Worm (Caenorhabditis elegans) whole organism, L4 larva: Measurements from ENCODE around the gene fut-3.

Experiments used
- D1046.2 ChIP-seq: fragments of 200-800 bp; sonication (Bioruptor generic); IDR thresholded peaks from 2 replicates; pipeline ENCODE4 v1.3.6; 2022; ENCODE audit warnings: missing genetic modification characterization, missing compliant biosample characterization
- F10B5.3 ChIP-seq: sonication (generic microtip); optimal IDR thresholded peaks from 2 replicates; lab custom pipeline; 2016; ENCODE audit warnings: mild to moderate bottlenecking, missing genetic modification characterization, missing compliant biosample characterization
- F26F4.8 ChIP-seq: fragments of 200-800 bp; sonication (Bioruptor generic); conservative IDR thresholded peaks from 2 replicates; pipeline ENCODE4 v1.3.6; 2022; ENCODE audit warnings: missing genetic modification characterization, missing compliant biosample characterization
- F49E8.2 ChIP-seq: sonication (generic microtip); optimal IDR thresholded peaks from 2 replicates; lab custom pipeline; 2016; ENCODE audit warnings: missing compliant biosample characterization, mild to moderate bottlenecking, missing genetic modification characterization, borderline replicate concordance
- R02D3.7 ChIP-seq: fragments of 150-350 bp; sonication (generic microtip); optimal IDR thresholded peaks from 3 replicates; lab custom pipeline; 2014; ENCODE audit warnings: missing biosample characterization, missing genetic modification characterization
- aha-1 ChIP-seq: fragments of 150-350 bp; peaks from one replicate; lab custom pipeline; 2014; ENCODE audit warnings: missing biosample characterization, missing genetic modification characterization
- ama-1 ChIP-seq: fragments of 150-350 bp; optimal IDR thresholded peaks from 2 replicates; lab custom pipeline; 2014; ENCODE audit warnings: inconsistent platforms, mixed read lengths
- arid-1 ChIP-seq: fragments of 200-800 bp; sonication (Bioruptor generic); conservative IDR thresholded peaks from 2 replicates; pipeline ENCODE4 v1.3.6; 2022; ENCODE audit warnings: missing genetic modification reagents, missing genetic modification characterization, missing compliant biosample characterization
- attf-4 ChIP-seq: sonication (generic microtip); optimal IDR thresholded peaks from 3 replicates; lab custom pipeline; 2017; ENCODE audit warnings: missing biosample characterization, missing genetic modification characterization
- ceh-82 ChIP-seq: sonication (generic microtip); optimal IDR thresholded peaks from 2 replicates; lab custom pipeline; 2017; ENCODE audit warnings: missing biosample characterization, missing genetic modification characterization
- ctbp-1 ChIP-seq: fragments of 200-800 bp; sonication (Bioruptor generic); IDR thresholded peaks from 2 replicates; pipeline ENCODE4 v1.3.6; 2022; ENCODE audit warnings: missing genetic modification reagents, missing genetic modification characterization, missing compliant biosample characterization
- daf-19 ChIP-seq: fragments of 200-800 bp; sonication (Bioruptor generic); conservative IDR thresholded peaks from 2 replicates; pipeline ENCODE4 v1.3.6; 2022; ENCODE audit warnings: missing genetic modification characterization, missing compliant biosample characterization
- dmd-6 ChIP-seq: fragments of 200-800 bp; sonication (Bioruptor generic); IDR thresholded peaks from 2 replicates; pipeline ENCODE4 v1.3.6; 2022; ENCODE audit warnings: missing genetic modification reagents, missing genetic modification characterization, missing compliant biosample characterization
- dpl-1 ChIP-seq: fragments of 150-350 bp; optimal IDR thresholded peaks from 2 replicates; lab custom pipeline; 2014; ENCODE audit warnings: missing biosample characterization, missing genetic modification reagents, missing genetic modification characterization
- dve-1 ChIP-seq: sonication (generic microtip); optimal IDR thresholded peaks from 2 replicates; lab custom pipeline; 2017; ENCODE audit warnings: antibody characterized with exemption, mild to moderate bottlenecking, missing genetic modification characterization, missing compliant biosample characterization; ENCODE audit not compliant: insufficient read depth
- fkh-10 ChIP-seq: fragments of 150-350 bp; optimal IDR thresholded peaks from 2 replicates; lab custom pipeline; 2014; ENCODE audit warnings: missing biosample characterization, missing genetic modification reagents, missing genetic modification characterization
- fos-1 ChIP-seq: fragments of 150-350 bp; optimal IDR thresholded peaks from 2 replicates; lab custom pipeline; 2014; ENCODE audit warnings: missing biosample characterization, missing genetic modification characterization
- hif-1 ChIP-seq, 2 experiments: sonication (generic microtip); optimal IDR thresholded peaks; 2 replicates each; lab custom pipeline; 2016 to 2017; ENCODE audit warnings: missing compliant biosample characterization in 2 of 2, missing genetic modification characterization in 2 of 2, missing genetic modification reagents in 2 of 2, missing genotype in 2 of 2, mild to moderate bottlenecking in 1 of 2
- hlh-11 ChIP-seq: fragments of 200-800 bp; sonication (Bioruptor generic); optimal IDR thresholded peaks from 2 replicates; lab custom pipeline; 2018; ENCODE audit warnings: mild to moderate bottlenecking, missing genetic modification characterization, missing compliant biosample characterization
- hlh-30 ChIP-seq: sonication (generic microtip); optimal IDR thresholded peaks from 2 replicates; lab custom pipeline; 2017; ENCODE audit warnings: antibody characterized with exemption, mild to moderate bottlenecking, missing genetic modification characterization, missing compliant biosample characterization; ENCODE audit not compliant: insufficient read depth
- hmg-1.1 ChIP-seq: fragments of 200-800 bp; sonication (Bioruptor generic); IDR thresholded peaks from 2 replicates; pipeline ENCODE4 v1.3.6; 2022; ENCODE audit warnings: missing genetic modification reagents, missing genetic modification characterization, missing compliant biosample characterization
- jun-1 ChIP-seq: fragments of 150-350 bp; optimal IDR thresholded peaks from 2 replicates; lab custom pipeline; 2014; ENCODE audit warnings: missing biosample characterization, missing genetic modification reagents, missing genetic modification characterization
- lim-7 ChIP-seq: fragments of 200-800 bp; sonication (Bioruptor generic); IDR thresholded peaks from 2 replicates; pipeline ENCODE4 v1.3.6; 2022; ENCODE audit warnings: missing genetic modification characterization, missing compliant biosample characterization
- lin-15B ChIP-seq: fragments of 150-350 bp; sonication (generic microtip); optimal IDR thresholded peaks from 3 replicates; lab custom pipeline; 2014; ENCODE audit warnings: missing biosample characterization, missing genetic modification characterization
- lin-29 ChIP-seq: fragments of 200-800 bp; sonication (Bioruptor generic); IDR thresholded peaks from 2 replicates; pipeline ENCODE4 v1.3.6; 2022; ENCODE audit warnings: missing genetic modification reagents, missing genetic modification characterization, missing compliant biosample characterization
- lsy-2 ChIP-seq, 2 experiments: fragments of 150-350 bp in 1 of 2; sonication (generic microtip) in 1 of 2; optimal IDR thresholded peaks; 2 replicates each; lab custom pipeline; 2014 to 2017; ENCODE audit warnings: missing biosample characterization in 2 of 2, missing genetic modification characterization in 2 of 2
- madf-9 ChIP-seq: fragments of 200-800 bp; sonication (Bioruptor generic); conservative IDR thresholded peaks from 2 replicates; pipeline ENCODE4 v1.3.6; 2022; ENCODE audit warnings: missing genetic modification reagents, missing genetic modification characterization, missing compliant biosample characterization
- mdl-1 ChIP-seq, 2 experiments: fragments of 150-350 bp in 1 of 2; sonication (generic microtip) in 1 of 2; optimal IDR thresholded peaks; 2 replicates each; lab custom pipeline; 2014 to 2017; ENCODE audit warnings: missing biosample characterization in 2 of 2, missing genetic modification characterization in 2 of 2
- mes-2 ChIP-seq: sonication (generic microtip); optimal IDR thresholded peaks from 2 replicates; lab custom pipeline; 2016; ENCODE audit warnings: missing genotype, mild to moderate bottlenecking, missing genetic modification characterization, missing compliant biosample characterization; ENCODE audit not compliant: poor library complexity, severe bottlenecking
- mxl-3 ChIP-seq: fragments of 200-800 bp; sonication (Bioruptor generic); optimal IDR thresholded peaks from 2 replicates; lab custom pipeline; 2018; ENCODE audit warnings: mild to moderate bottlenecking, missing genetic modification characterization, missing compliant biosample characterization
- nhr-10 ChIP-seq: fragments of 150-350 bp; optimal IDR thresholded peaks from 2 replicates; lab custom pipeline; 2014; ENCODE audit warnings: missing biosample characterization, missing genetic modification characterization
- nhr-102 ChIP-seq: sonication (generic microtip); optimal IDR thresholded peaks from 2 replicates; lab custom pipeline; 2016; ENCODE audit warnings: mild to moderate bottlenecking, missing genetic modification characterization, moderate library complexity, missing compliant biosample characterization
- nhr-11 ChIP-seq: fragments of 150-350 bp; optimal IDR thresholded peaks from 2 replicates; lab custom pipeline; 2014; ENCODE audit warnings: missing biosample characterization, missing genetic modification characterization
- nhr-25 ChIP-seq: sonication (generic microtip); optimal IDR thresholded peaks from 2 replicates; lab custom pipeline; 2017; ENCODE audit warnings: missing genetic modification characterization, mild to moderate bottlenecking, missing compliant biosample characterization, antibody characterized with exemption, moderate library complexity, borderline replicate concordance; ENCODE audit not compliant: insufficient read depth
- nhr-48 ChIP-seq: sonication (generic microtip); optimal IDR thresholded peaks from 2 replicates; lab custom pipeline; 2016; ENCODE audit warnings: mild to moderate bottlenecking, missing genetic modification characterization, missing compliant biosample characterization
- pha-4 ChIP-seq, 2 experiments: fragments of 150-350 bp in 1 of 2; fragments of 200-800 bp in 1 of 2; sonication (Bioruptor generic) in 1 of 2; IDR thresholded peaks in 1 of 2; optimal IDR thresholded peaks in 1 of 2; 2 replicates each; pipeline versions ENCODE4 v1.3.6 to Lab custom; 2014 to 2022; ENCODE audit warnings: missing genetic modification characterization in 2 of 2, missing genetic modification reagents in 2 of 2, missing biosample characterization in 1 of 2, missing compliant biosample characterization in 1 of 2
- saeg-2 ChIP-seq: fragments of 200-800 bp; sonication (Bioruptor generic); IDR thresholded peaks from 2 replicates; pipeline ENCODE4 v1.3.6; 2022; ENCODE audit warnings: missing genetic modification reagents, missing genetic modification characterization, missing compliant biosample characterization
- skn-1 ChIP-seq: fragments of 150-350 bp; optimal IDR thresholded peaks from 2 replicates; lab custom pipeline; 2014; ENCODE audit warnings: missing biosample characterization, missing genetic modification characterization
- snpc-1.2 ChIP-seq: fragments of 200-800 bp; sonication (Bioruptor generic); IDR thresholded peaks from 2 replicates; pipeline ENCODE4 v1.3.6; 2022; ENCODE audit warnings: missing genetic modification reagents, missing genetic modification characterization, missing compliant biosample characterization
- spr-1 ChIP-seq: sonication (generic microtip); optimal IDR thresholded peaks from 2 replicates; lab custom pipeline; 2016; ENCODE audit warnings: mild to moderate bottlenecking, missing genetic modification characterization, missing compliant biosample characterization
- tag-97 ChIP-seq: fragments of 200-800 bp; sonication (Bioruptor generic); IDR thresholded peaks from 2 replicates; pipeline ENCODE4 v1.3.6; 2022; ENCODE audit warnings: missing genetic modification characterization, missing compliant biosample characterization
- unc-62 ChIP-seq, 3 experiments: fragments of 150-350 bp in 1 of 3; sonication (generic microtip); optimal IDR thresholded peaks in 2 of 3; peaks in 1 of 3; 1 replicate in 1 of 3; 2 replicates in 2 of 3; lab custom pipeline; 2014 to 2017; ENCODE audit warnings: missing biosample characterization in 3 of 3, missing genetic modification characterization in 3 of 3, missing genetic modification reagents in 3 of 3, missing genotype in 1 of 3
- zip-11 ChIP-seq: fragments of 200-800 bp; sonication (Bioruptor generic); IDR thresholded peaks from 2 replicates; pipeline ENCODE4 v1.3.6; 2022; ENCODE audit warnings: missing genetic modification characterization, missing compliant biosample characterization
- zip-2 ChIP-seq: fragments of 150-350 bp; optimal IDR thresholded peaks from 2 replicates; lab custom pipeline; 2014; ENCODE audit warnings: missing biosample characterization, missing genetic modification characterization
- ztf-7 ChIP-seq: fragments of 150-350 bp; optimal IDR thresholded peaks from 2 replicates; lab custom pipeline; 2014; ENCODE audit warnings: missing biosample characterization, missing genetic modification characterization

Gene fut-3

ce11 chrII:5704479-5704878 is 44.9 kb upstream of the fut-3 start:
- TF ChIP-seq lsy-2 (tag; optimal IDR thresholded peaks at IDR 0.05; lab: Kevin White, UChicago) (peak in 1 of 2 experiments; percentile 14), hif-1 (tag; optimal IDR thresholded peaks at IDR 0.05; lab: Kevin White, UChicago) (no peak), skn-1 (no peak), F10B5.3 (tag; lab: Kevin White, UChicago) (no peak), ztf-7 (tag; lab: Kevin White, UChicago) (no peak), ceh-82 (no peak), hlh-30 (peak; percentile 25), mxl-3 (GFP tag; lab: Kevin White, UChicago) (peak; percentile 27)

ce11 chrII:5702611-5703192 is 43.1 kb upstream of the fut-3 start:
- TF ChIP-seq nhr-48 (tag; lab: Kevin White, UChicago) = peak; percentile 59
- TF ChIP-seq mes-2 (tag; lab: Kevin White, UChicago) = peak; percentile 2
- TF ChIP-seq pha-4 (GFP tag; IDR thresholded peaks at IDR 0.05; lab: Robert Waterston, UW) = no peak
- no peak for TF ChIP-seq pha-4 (tag; optimal IDR thresholded peaks at IDR 0.05; lab: Kevin White, UChicago)
- TF ChIP-seq mdl-1 (tag; optimal IDR thresholded peaks at IDR 0.05; lab: Kevin White, UChicago) = peak in 1 of 2 experiments; percentile 38
- TF ChIP-seq saeg-2 (GFP tag; lab: Robert Waterston, UW) = no peak
- peak; percentile 0 for TF ChIP-seq dve-1 (tag; lab: Kevin White, UChicago)
- no peak for TF ChIP-seq ama-1
- TF ChIP-seq unc-62 (GFP tag; optimal IDR thresholded peaks at IDR 0.05 in 1 of 2; lab: Kevin White, UChicago) = peak in 1 of 2 experiments; percentile 44
- no peak for TF ChIP-seq unc-62 (tag; optimal IDR thresholded peaks at IDR 0.05; lab: Kevin White, UChicago)
- no peak for TF ChIP-seq madf-9 (GFP tag; lab: Robert Waterston, UW)
- peak; percentile 14 for TF ChIP-seq hlh-11 (tag; lab: Kevin White, UChicago)
- TF ChIP-seq dmd-6 (GFP tag; lab: Robert Waterston, UW) = no peak
- TF ChIP-seq dpl-1 (GFP tag; lab: Kevin White, UChicago) = peak; percentile 3
- no peak for TF ChIP-seq zip-2 (tag; lab: Kevin White, UChicago)

ce11 chrII:5701485-5701884 is 41.9 kb upstream of the fut-3 start:
- TF ChIP-seq fos-1 = no peak
- TF ChIP-seq hlh-30 = peak; percentile 86
- peak; percentile 21 for TF ChIP-seq spr-1 (tag; lab: Kevin White, UChicago)
- no peak for TF ChIP-seq fkh-10 (GFP tag; lab: Kevin White, UChicago)
- no peak for TF ChIP-seq F26F4.8 (GFP tag; lab: Robert Waterston, UW)
- no peak for TF ChIP-seq tag-97 (GFP tag; lab: Robert Waterston, UW)
- TF ChIP-seq lim-7 (GFP tag; lab: Robert Waterston, UW) = no peak
- TF ChIP-seq F49E8.2 (tag; lab: Kevin White, UChicago) = peak; percentile 21
- no peak for TF ChIP-seq pha-4 (GFP tag; IDR thresholded peaks at IDR 0.05; lab: Robert Waterston, UW)
- no peak for TF ChIP-seq pha-4 (tag; optimal IDR thresholded peaks at IDR 0.05; lab: Kevin White, UChicago)
- no peak for TF ChIP-seq lin-29
- TF ChIP-seq daf-19 (GFP tag; lab: Robert Waterston, UW) = no peak
- TF ChIP-seq attf-4 (tag; lab: Kevin White, UChicago) = no peak
- peak; percentile 10; the same call in 1 of the 2 replicates for TF ChIP-seq arid-1 (GFP tag; lab: Robert Waterston, UW)
- TF ChIP-seq aha-1 (tag; lab: Kevin White, UChicago) = peak; percentile 26
- TF ChIP-seq zip-11 (GFP tag; lab: Robert Waterston, UW) = no peak
- peak; percentile 19 for TF ChIP-seq lin-15B (tag; lab: Kevin White, UChicago)
- no peak for TF ChIP-seq nhr-10
- TF ChIP-seq nhr-102 (tag; lab: Kevin White, UChicago) = peak; percentile 66
- TF ChIP-seq hmg-1.1 (GFP tag; lab: Robert Waterston, UW) = peak; percentile 44; the same call in 1 of the 2 replicates
- peak; percentile 0 for TF ChIP-seq nhr-11 (tag; lab: Kevin White, UChicago)
- no peak; the same call in 1 of the 2 replicates for TF ChIP-seq snpc-1.2 (GFP tag; lab: Robert Waterston, UW)
- TF ChIP-seq ctbp-1 (GFP tag; lab: Robert Waterston, UW) = 0 out of 2 replicates have a peak, but pooled peaks have one; percentile 53
- no peak for TF ChIP-seq D1046.2 (GFP tag; lab: Robert Waterston, UW)
- peak; percentile 27 for TF ChIP-seq ztf-7 (tag; lab: Kevin White, UChicago)
- TF ChIP-seq lsy-2 (tag; optimal IDR thresholded peaks at IDR 0.05; lab: Kevin White, UChicago) = peak in 1 of 2 experiments; percentile 76
- TF ChIP-seq nhr-25 (tag; lab: Kevin White, UChicago) = peak; percentile 35
- TF ChIP-seq jun-1 (tag; lab: Kevin White, UChicago) = peak; percentile 30
- no peak for TF ChIP-seq R02D3.7 (tag; lab: Kevin White, UChicago)
- TF ChIP-seq zip-2 (tag; lab: Kevin White, UChicago) = no peak
